Fruit fly (Drosophila melanogaster) whole organism, embryonic: Measurements from ENCODE around the gene HtrA2.

Source experiments
- Aef1 ChIP-seq: fragments of 200-800 bp; sonication (Bioruptor generic); IDR thresholded peaks from 3 replicates; pipeline ENCODE4 v1.3.6; 2022; ENCODE audit warnings: missing biosample characterization, missing genetic modification characterization
- B-H1 ChIP-seq: fragments of 200-800 bp; sonication (Bioruptor generic); IDR thresholded peaks from 3 replicates; pipeline ENCODE4 v1.3.6; 2022; ENCODE audit warnings: missing biosample characterization, missing genetic modification characterization
- Bteb2 ChIP-seq: fragments of 200-800 bp; sonication (Bioruptor generic); optimal IDR thresholded peaks from 2 replicates; lab custom pipeline; 2016; ENCODE audit warnings: missing biosample characterization, missing genetic modification characterization
- CG10147 ChIP-seq: fragments of 200-800 bp; sonication (Bioruptor generic); optimal IDR thresholded peaks from 2 replicates; lab custom pipeline; 2019; ENCODE audit warnings: missing biosample characterization, mild to moderate bottlenecking, missing genetic modification characterization, moderate library complexity
- CG10209 ChIP-seq: fragments of 200-800 bp; sonication (Bioruptor generic); optimal IDR thresholded peaks from 3 replicates; lab custom pipeline; 2017; ENCODE audit warnings: missing biosample characterization, mild to moderate bottlenecking, missing genetic modification characterization, missing genetic modification reagents
- CG10274 ChIP-seq: fragments of 200-800 bp; sonication (Bioruptor generic); optimal IDR thresholded peaks from 3 replicates; lab custom pipeline; 2017; ENCODE audit warnings: missing biosample characterization, mild to moderate bottlenecking, missing genetic modification characterization
- CG10431 ChIP-seq: fragments of 200-800 bp; sonication (Bioruptor generic); optimal IDR thresholded peaks from 3 replicates; lab custom pipeline; 2018; ENCODE audit warnings: missing biosample characterization, mild to moderate bottlenecking, missing genetic modification characterization
- CG11504 ChIP-seq: fragments of 200-800 bp; sonication (Bioruptor generic); optimal IDR thresholded peaks from 3 replicates; lab custom pipeline; 2019; ENCODE audit warnings: missing biosample characterization, mild to moderate bottlenecking, missing genetic modification characterization, moderate library complexity
- CG12071 ChIP-seq: fragments of 200-800 bp; sonication (Bioruptor generic); optimal IDR thresholded peaks from 3 replicates; lab custom pipeline; 2018; ENCODE audit warnings: missing biosample characterization, mild to moderate bottlenecking, missing genetic modification characterization
- CG12219 ChIP-seq: fragments of 200-800 bp; sonication (Bioruptor generic); optimal IDR thresholded peaks from 3 replicates; lab custom pipeline; 2018; ENCODE audit warnings: missing biosample characterization, mild to moderate bottlenecking, missing genetic modification characterization
- CG14667 ChIP-seq: fragments of 200-800 bp; sonication (Bioruptor generic); IDR thresholded peaks from 2 replicates; pipeline ENCODE4 v1.3.6; 2022; ENCODE audit warnings: missing biosample characterization, missing genetic modification characterization
- CG17802 ChIP-seq: fragments of 200-800 bp; sonication (Bioruptor generic); optimal IDR thresholded peaks from 2 replicates; lab custom pipeline; 2018; ENCODE audit warnings: missing biosample characterization, mild to moderate bottlenecking, missing genetic modification characterization, moderate library complexity
- CG18262 ChIP-seq: fragments of 200-800 bp; optimal IDR thresholded peaks from 3 replicates; lab custom pipeline; 2019; ENCODE audit warnings: missing biosample characterization, mild to moderate bottlenecking, missing genetic modification characterization, moderate library complexity
- CG2678 ChIP-seq: fragments of 200-800 bp; sonication (Bioruptor generic); optimal IDR thresholded peaks from 3 replicates; lab custom pipeline; 2019; ENCODE audit warnings: missing biosample characterization, mild to moderate bottlenecking, missing genetic modification characterization, moderate library complexity
- CG2712 ChIP-seq: fragments of 200-800 bp; optimal IDR thresholded peaks from 3 replicates; lab custom pipeline; 2019; ENCODE audit warnings: missing biosample characterization, mild to moderate bottlenecking, missing genetic modification characterization, moderate library complexity
- CG31388 ChIP-seq: fragments of 200-800 bp; sonication (Bioruptor generic); optimal IDR thresholded peaks from 2 replicates; lab custom pipeline; 2016; ENCODE audit warnings: missing biosample characterization, missing genetic modification characterization
- CG34224 ChIP-seq: fragments of 200-800 bp; sonication (Bioruptor generic); IDR thresholded peaks from 3 replicates; pipeline ENCODE4 v1.3.6; 2022; ENCODE audit warnings: missing biosample characterization, missing genetic modification characterization; ENCODE audit not compliant: partially characterized antibody
- CG3726 ChIP-seq: fragments of 200-800 bp; sonication (Bioruptor generic); IDR thresholded peaks from 3 replicates; pipeline ENCODE4, ENCODE4 v1.3.6; 2022; ENCODE audit warnings: missing biosample characterization, missing genetic modification characterization
- CG42726 ChIP-seq: fragments of 200-800 bp; sonication (Bioruptor generic); IDR thresholded peaks from 2 replicates; pipeline ENCODE4 v1.3.6; 2022; ENCODE audit warnings: missing biosample characterization, missing genetic modification characterization; ENCODE audit not compliant: partially characterized antibody
- CG4854 ChIP-seq: fragments of 200-800 bp; sonication (Bioruptor generic); optimal IDR thresholded peaks from 2 replicates; lab custom pipeline; 2016; ENCODE audit warnings: missing biosample characterization, missing genetic modification characterization, inconsistent platforms
- CG5245 ChIP-seq: fragments of 200-800 bp; sonication (Bioruptor generic); optimal IDR thresholded peaks from 3 replicates; lab custom pipeline; 2016; ENCODE audit warnings: missing biosample characterization, missing genetic modification characterization
- CG6654 ChIP-seq: fragments of 200-800 bp; sonication (Bioruptor generic); optimal IDR thresholded peaks from 2 replicates; lab custom pipeline; 2017; ENCODE audit warnings: missing biosample characterization, mild to moderate bottlenecking, missing genetic modification characterization
- CG7372 ChIP-seq: fragments of 200-800 bp; sonication (Bioruptor generic); IDR thresholded peaks from 2 replicates; pipeline ENCODE4 v1.3.6; 2022; ENCODE audit warnings: missing biosample characterization, missing genetic modification characterization
- CG7745 ChIP-seq: fragments of 200-800 bp; sonication (Bioruptor generic); optimal IDR thresholded peaks from 2 replicates; lab custom pipeline; 2018; ENCODE audit warnings: missing biosample characterization, mild to moderate bottlenecking, missing genetic modification characterization, moderate library complexity
- CG8924 ChIP-seq: fragments of 200-800 bp; optimal IDR thresholded peaks from 3 replicates; lab custom pipeline; 2019; ENCODE audit warnings: missing biosample characterization, mild to moderate bottlenecking, missing genetic modification characterization, moderate library complexity
- CoRest ChIP-seq: fragments of 200-800 bp; sonication (Bioruptor generic); optimal IDR thresholded peaks from 3 replicates; lab custom pipeline; 2018; ENCODE audit warnings: missing biosample characterization, mild to moderate bottlenecking, missing genetic modification characterization, moderate library complexity
- Fer1 ChIP-seq: fragments of 200-800 bp; sonication (Bioruptor generic); optimal IDR thresholded peaks from 2 replicates; lab custom pipeline; 2017; ENCODE audit warnings: missing biosample characterization, mild to moderate bottlenecking, missing genetic modification characterization
- Fer3 ChIP-seq: fragments of 200-800 bp; sonication (Bioruptor generic); optimal IDR thresholded peaks from 2 replicates; lab custom pipeline; 2018; ENCODE audit warnings: missing biosample characterization, mild to moderate bottlenecking, missing genetic modification characterization, moderate library complexity
- Gug ChIP-seq: fragments of 200-800 bp; sonication (Bioruptor generic); IDR thresholded peaks from 4 replicates; pipeline ENCODE4 v1.3.6; 2022; ENCODE audit warnings: missing biosample characterization, missing genetic modification characterization
- PHDP ChIP-seq: fragments of 200-800 bp; sonication (Bioruptor generic); optimal IDR thresholded peaks from 3 replicates; lab custom pipeline; 2018; ENCODE audit warnings: missing biosample characterization, mild to moderate bottlenecking, missing genetic modification characterization, moderate library complexity
- Rfx ChIP-seq: fragments of 200-800 bp; sonication (Bioruptor generic); IDR thresholded peaks from 2 replicates; pipeline ENCODE4 v1.3.6; 2022; ENCODE audit warnings: missing biosample characterization, missing genetic modification characterization
- Sin3A ChIP-seq: fragments of >200 bp; optimal IDR thresholded peaks from 2 replicates; lab custom pipeline; 2018
- Sry-δ ChIP-seq: fragments of 200-800 bp; sonication (Bioruptor generic); optimal IDR thresholded peaks from 2 replicates; lab custom pipeline; 2016; ENCODE audit warnings: missing biosample characterization, missing genetic modification characterization
- Xbp1 ChIP-seq: fragments of 200-800 bp; sonication (Bioruptor generic); optimal IDR thresholded peaks from 3 replicates; lab custom pipeline; 2016; ENCODE audit warnings: missing biosample characterization, mild to moderate bottlenecking, missing genetic modification characterization
- ci ChIP-seq: fragments of 200-800 bp; sonication (Bioruptor generic); IDR thresholded peaks from 3 replicates; pipeline ENCODE4 v1.3.6; 2022; ENCODE audit warnings: missing biosample characterization, missing genetic modification characterization
- dati ChIP-seq: fragments of 200-800 bp; sonication (Bioruptor generic); IDR thresholded peaks from 2 replicates; pipeline ENCODE4 v1.3.6; 2022; ENCODE audit warnings: missing biosample characterization, missing genetic modification characterization
- dmrt11E ChIP-seq: fragments of 200-800 bp; sonication (Bioruptor generic); optimal IDR thresholded peaks from 3 replicates; lab custom pipeline; 2018; ENCODE audit warnings: missing biosample characterization, mild to moderate bottlenecking, missing genetic modification characterization, moderate library complexity
- fd3F ChIP-seq: fragments of 200-800 bp; sonication (Bioruptor generic); optimal IDR thresholded peaks from 2 replicates; lab custom pipeline; 2018; ENCODE audit warnings: missing biosample characterization, mild to moderate bottlenecking, missing genetic modification characterization, moderate library complexity
- fru ChIP-seq: fragments of >200 bp; optimal IDR thresholded peaks from 2 replicates; lab custom pipeline; 2017
- gsb ChIP-seq: fragments of 200-800 bp; sonication (Bioruptor generic); IDR thresholded peaks from 2 replicates; pipeline ENCODE4 v1.3.6; 2022; ENCODE audit warnings: missing biosample characterization, missing genetic modification characterization
- kni ChIP-seq: fragments of 200-800 bp; sonication (Bioruptor generic); optimal IDR thresholded peaks from 3 replicates; lab custom pipeline; 2017; ENCODE audit warnings: mild to moderate bottlenecking, missing biosample characterization, missing genetic modification reagents, missing genetic modification characterization
- lmd ChIP-seq: fragments of 200-800 bp; sonication (Bioruptor generic); IDR thresholded peaks from 2 replicates; pipeline ENCODE4 v1.3.6; 2022; ENCODE audit warnings: missing biosample characterization, missing genetic modification characterization
- luna ChIP-seq: fragments of 200-800 bp; sonication (Bioruptor generic); optimal IDR thresholded peaks from 2 replicates; lab custom pipeline; 2016; ENCODE audit warnings: missing biosample characterization, missing genetic modification characterization
- org-1 ChIP-seq: fragments of 200-800 bp; sonication (Bioruptor generic); optimal IDR thresholded peaks from 2 replicates; lab custom pipeline; 2017; ENCODE audit warnings: missing biosample characterization, missing genetic modification characterization
- pho ChIP-seq: fragments of 200-800 bp; sonication (Bioruptor generic); optimal IDR thresholded peaks from 2 replicates; lab custom pipeline; 2016; ENCODE audit warnings: missing biosample characterization, missing genetic modification characterization
- phol ChIP-seq: fragments of 200-800 bp; sonication (Bioruptor generic); optimal IDR thresholded peaks from 3 replicates; lab custom pipeline; 2018; ENCODE audit warnings: missing biosample characterization, mild to moderate bottlenecking, missing genetic modification characterization, moderate library complexity
- ranshi ChIP-seq: fragments of 200-800 bp; sonication (Bioruptor generic); IDR thresholded peaks from 2 replicates; pipeline ENCODE4 v1.3.6; 2022; ENCODE audit warnings: missing biosample characterization, missing genetic modification characterization
- row ChIP-seq: fragments of 200-800 bp; sonication (Bioruptor generic); IDR thresholded peaks from 3 replicates; pipeline ENCODE4 v1.3.6; 2022; ENCODE audit warnings: missing biosample characterization, missing genetic modification characterization
- sob ChIP-seq: fragments of 200-800 bp; sonication (Bioruptor generic); IDR thresholded peaks from 2 replicates; pipeline ENCODE4 v1.3.6; 2022; ENCODE audit warnings: missing biosample characterization, missing genetic modification characterization
- sqz ChIP-seq: fragments of 200-800 bp; sonication (Bioruptor generic); optimal IDR thresholded peaks from 3 replicates; lab custom pipeline; 2018; ENCODE audit warnings: missing biosample characterization, mild to moderate bottlenecking, missing genetic modification characterization
- vvl ChIP-seq: fragments of 200-800 bp; sonication (Bioruptor generic); IDR thresholded peaks from 2 replicates; pipeline ENCODE4 v1.3.6; 2022; ENCODE audit warnings: missing biosample characterization, missing genetic modification characterization

The HtrA2 gene

DNA sequence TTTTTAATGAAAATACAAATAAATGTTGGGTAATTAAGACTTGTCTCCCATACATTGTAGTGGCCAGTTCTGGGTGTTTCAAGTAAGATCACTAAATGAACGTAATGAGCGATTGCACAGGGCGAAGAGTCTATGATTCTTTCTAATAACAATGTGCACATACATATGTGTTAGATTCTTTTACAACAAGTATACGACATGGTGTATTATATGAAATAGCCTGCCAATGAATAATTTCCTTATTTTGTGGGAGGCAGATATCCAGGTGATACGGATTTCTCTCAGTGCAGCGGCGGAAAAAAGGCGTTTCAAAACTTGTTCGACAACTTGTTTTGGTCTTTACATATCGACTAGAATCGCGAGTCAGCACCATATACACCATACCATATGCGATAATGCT is 37.9 kb downstream of the HtrA2 start (continued):
- peak; percentile 48 for TF ChIP-seq CG11504
- no peak for TF ChIP-seq Sin3A (lab: Kevin White, UChicago)
- no peak for TF ChIP-seq CG17802
- TF ChIP-seq phol (tag; lab: Kevin White, UChicago) = peak; percentile 53
- peak; percentile 44; the same call in 2 of the 4 replicates for TF ChIP-seq Gug
- peak; percentile 49 for TF ChIP-seq CG2712
- TF ChIP-seq pho (GFP tag; lab: Kevin White, UChicago) = peak; percentile 41
- peak; percentile 1 for TF ChIP-seq CG4854 (GFP tag; lab: Kevin White, UChicago)
- no peak for TF ChIP-seq CG34224 (GFP tag; lab: Robert Waterston, UW)
- TF ChIP-seq row (GFP tag; lab: Robert Waterston, UW) = peak; percentile 63
- no peak for TF ChIP-seq kni (GFP tag; lab: Kevin White, UChicago)
- peak; percentile 25 for TF ChIP-seq fd3F (GFP tag; lab: Kevin White, UChicago)
- TF ChIP-seq CoRest (tag; lab: Kevin White, UChicago) = peak; percentile 50
- TF ChIP-seq lmd (GFP tag; lab: Robert Waterston, UW) = peak; percentile 38; the same call in 1 of the 2 replicates
- peak; percentile 1 for TF ChIP-seq CG8924 (tag; lab: Kevin White, UChicago)
- peak; percentile 67 for TF ChIP-seq PHDP
- TF ChIP-seq CG2678 (tag; lab: Kevin White, UChicago) = peak; percentile 64
- no peak for TF ChIP-seq CG31388 (GFP tag; lab: Kevin White, UChicago)
- TF ChIP-seq dati (GFP tag; lab: Robert Waterston, UW) = no peak
- TF ChIP-seq Aef1 (GFP tag; lab: Robert Waterston, UW) = 0 out of 3 replicates have a peak, but pooled peaks have one; percentile 22
- no peak for TF ChIP-seq fru
- TF ChIP-seq CG14667 = 0 out of 2 replicates have a peak, but pooled peaks have one; percentile 22
- no peak for TF ChIP-seq CG7745
- peak; percentile 44; the same call in 1 of the 2 replicates for TF ChIP-seq ranshi (GFP tag; lab: Robert Waterston, UW)
- peak; percentile 43 for TF ChIP-seq Fer1 (GFP tag; lab: Kevin White, UChicago)
- TF ChIP-seq CG10431 = no peak
- TF ChIP-seq sob (GFP tag; lab: Robert Waterston, UW) = peak; percentile 44; the same call in 1 of the 2 replicates
- peak; percentile 41 for TF ChIP-seq CG10209 (GFP tag; lab: Kevin White, UChicago)
- TF ChIP-seq CG10274 (GFP tag; lab: Kevin White, UChicago) = peak; percentile 7
- TF ChIP-seq sqz (GFP tag; lab: Kevin White, UChicago) = no peak
- peak; percentile 64 for TF ChIP-seq CG7372 (GFP tag; lab: Robert Waterston, UW)
- peak; percentile 45 for TF ChIP-seq CG12071
- TF ChIP-seq vvl (GFP tag; lab: Robert Waterston, UW) = peak; percentile 75
- TF ChIP-seq Xbp1 = peak; percentile 59
- peak; percentile 28; the same call in 1 of the 3 replicates for TF ChIP-seq B-H1 (GFP tag; lab: Robert Waterston, UW)
- peak; percentile 32 for TF ChIP-seq CG10147 (GFP tag; lab: Kevin White, UChicago)
- TF ChIP-seq dmrt11E (tag; lab: Kevin White, UChicago) = peak; percentile 3
- 0 out of 3 replicates have a peak, but pooled peaks have one; percentile 33 for TF ChIP-seq CG3726 (GFP tag; lab: Robert Waterston, UW)
- peak; percentile 34 for TF ChIP-seq CG18262 (tag; lab: Kevin White, UChicago)
- TF ChIP-seq CG42726 (GFP tag; lab: Robert Waterston, UW) = no peak
- TF ChIP-seq Rfx (GFP tag; lab: Robert Waterston, UW) = peak; percentile 87
- peak; percentile 30 for TF ChIP-seq CG12219 (GFP tag; lab: Kevin White, UChicago)
- TF ChIP-seq Bteb2 (GFP tag; lab: Kevin White, UChicago) = peak; percentile 63
- TF ChIP-seq CG5245 (GFP tag; lab: Kevin White, UChicago) = peak; percentile 4
- peak; percentile 38 for TF ChIP-seq org-1 (GFP tag; lab: Kevin White, UChicago)
- TF ChIP-seq gsb (GFP tag; lab: Robert Waterston, UW) = peak; percentile 73
- peak; percentile 24 for TF ChIP-seq CG6654 (GFP tag; lab: Kevin White, UChicago)
- TF ChIP-seq luna (GFP tag; lab: Kevin White, UChicago) = peak; percentile 16
- TF ChIP-seq Sry-δ = peak; percentile 12
- TF ChIP-seq ci (GFP tag; lab: Robert Waterston, UW) = peak; percentile 62; the same call in 2 of the 3 replicates
- peak; percentile 46 for TF ChIP-seq Fer3 (tag; lab: Kevin White, UChicago)
